Fruit fly (Drosophila melanogaster) S2 (cell line): Measurements from ENCODE around the gene CG46463.

Experiments
- CG8478 ChIP-seq: fragments of >200 bp; optimal IDR thresholded peaks from 2 replicates; lab custom pipeline; 2018
- CTCF ChIP-seq, 2 experiments: fragments of >200 bp; optimal IDR thresholded peaks; 2 replicates each; lab custom pipeline; 2018

The CG46463 gene

DNA sequence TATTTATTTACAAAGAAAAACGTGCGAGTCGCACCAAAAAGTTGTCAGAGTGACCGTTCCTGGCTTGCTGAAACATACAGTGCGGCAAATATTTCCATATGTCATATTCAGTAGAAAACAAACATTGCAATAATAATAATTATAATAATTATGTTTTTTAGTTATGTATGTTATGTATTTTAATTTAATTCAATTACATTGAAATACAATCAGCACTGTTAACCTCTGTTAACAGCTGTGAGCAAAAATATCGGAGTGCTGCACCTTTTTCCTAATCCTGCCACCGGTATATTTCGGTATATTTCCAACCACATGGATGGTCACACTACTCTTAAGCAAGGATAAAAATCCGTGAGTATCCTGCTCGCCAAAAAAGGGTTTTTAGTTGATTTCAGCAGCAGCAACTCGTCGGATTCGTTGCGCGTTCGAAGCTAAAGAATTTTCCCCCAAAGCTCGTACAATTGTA is 11.0 kb downstream of the CG46463 start, which contains the start of the genes CG32267 and CG42324:
Gene CG32267, minus strand, starts transcription at position 51 of the 466 bp plus-strand sequence.
Gene CG42324, plus strand, starts transcription at position 385 of the 466 bp plus-strand sequence.
- TF ChIP-seq CTCF (optimal IDR thresholded peaks at IDR 0.05; lab: Kevin White, UChicago) (peak in 1 of 2 experiments; percentile 9), CG8478 (no peak)

dm6 chr3L:3472786-3473185 is 11.7 kb downstream of the CG46463 start:
- no peak for TF ChIP-seq CTCF (optimal IDR thresholded peaks at IDR 0.05; lab: Kevin White, UChicago)
- no peak for TF ChIP-seq CG8478

DNA sequence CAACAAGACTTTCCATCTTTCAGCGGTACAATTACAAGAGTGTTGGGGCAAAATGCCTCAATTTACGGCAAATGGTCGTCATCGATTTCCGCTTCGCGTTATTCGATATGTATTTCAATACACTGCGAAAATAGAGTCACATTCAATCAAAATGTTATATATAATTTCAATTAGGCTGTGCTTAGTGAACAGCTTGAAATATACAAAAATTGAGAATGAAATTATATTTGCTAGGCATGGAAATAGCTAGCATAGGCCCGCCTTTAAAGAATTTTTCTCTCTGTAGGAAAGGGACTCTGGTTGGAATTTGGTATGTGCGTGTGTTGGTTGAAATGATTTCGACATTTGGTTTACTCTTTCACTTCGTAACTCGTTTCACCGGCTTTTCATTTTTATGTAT is 18.4 kb downstream of the CG46463 start:
- TF ChIP-seq CTCF (optimal IDR thresholded peaks at IDR 0.05; lab: Kevin White, UChicago) (no peak), CG8478 (no peak)

DNA sequence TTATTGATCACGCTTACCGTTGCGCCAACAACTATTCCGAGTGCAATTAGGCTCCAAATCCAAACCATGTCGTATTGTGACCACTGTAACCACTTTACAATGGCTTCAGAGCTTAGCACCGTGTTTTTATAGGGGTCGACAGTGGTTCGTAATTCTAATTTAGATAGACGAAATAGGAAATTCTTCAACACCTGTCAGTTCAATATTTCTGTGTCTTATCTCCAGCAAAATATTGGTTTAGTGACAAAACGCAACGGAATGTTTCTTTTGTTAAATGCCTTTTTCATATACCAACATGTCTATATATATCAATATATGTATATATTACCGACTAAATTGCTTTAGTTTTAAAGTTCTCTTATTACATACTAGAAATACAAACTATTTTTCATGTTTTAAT is 23.4 kb downstream of the CG46463 start, which contains the start of gene CG43074:
Gene CG43074, minus strand, starts transcription at position 101 of the 400 bp plus-strand sequence.
- TF ChIP-seq CTCF (optimal IDR thresholded peaks at IDR 0.05; lab: Kevin White, UChicago) = no peak
- no peak for TF ChIP-seq CG8478

DNA sequence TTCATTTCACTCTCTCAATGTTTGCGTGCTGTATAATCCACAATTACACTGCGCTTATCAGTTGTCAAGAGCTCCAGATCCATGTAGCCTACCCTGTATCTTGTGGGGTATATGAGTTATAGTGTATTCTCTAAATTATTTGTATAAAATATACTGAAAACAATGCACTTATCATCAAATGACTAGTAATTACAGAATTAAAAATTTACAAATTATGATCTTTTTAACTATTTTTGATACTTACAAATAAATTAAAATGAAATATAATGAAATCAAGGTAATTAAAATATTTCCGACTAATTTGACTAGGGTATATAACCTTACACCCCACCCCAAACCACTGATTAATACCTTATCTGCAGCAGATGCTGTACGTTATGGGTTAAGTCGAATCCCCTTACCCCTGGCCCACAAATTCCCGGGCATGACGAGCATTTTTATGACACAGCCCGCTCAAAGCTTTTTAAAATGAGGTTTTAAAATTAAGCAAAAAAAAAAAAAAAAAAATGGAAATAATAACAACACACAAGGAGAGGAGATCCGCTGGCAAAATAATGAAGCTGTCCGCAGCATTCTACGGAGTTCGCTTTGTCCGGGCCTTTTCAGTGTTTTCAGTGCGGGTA is 24.1 kb downstream of the CG46463 start:
- TF ChIP-seq CG8478 (no peak), CTCF (optimal IDR thresholded peaks at IDR 0.05; lab: Kevin White, UChicago) (no peak)

dm6 chr3L:3492116-3492747 is 31.1 kb downstream of the CG46463 start:
- TF ChIP-seq CTCF (optimal IDR thresholded peaks at IDR 0.05; lab: Kevin White, UChicago) = peak in 1 of 2 experiments; percentile 10
- no peak for TF ChIP-seq CG8478

dm6 chr3L:3496593-3496992 is 35.5 kb downstream of the CG46463 start:
- no peak for TF ChIP-seq CTCF (optimal IDR thresholded peaks at IDR 0.05; lab: Kevin White, UChicago)
- TF ChIP-seq CG8478 = no peak

dm6 chr3L:3503248-3503647 is 42.1 kb downstream of the CG46463 start:
- no peak for TF ChIP-seq CG8478
- TF ChIP-seq CTCF (optimal IDR thresholded peaks at IDR 0.05; lab: Kevin White, UChicago) = no peak

- TF ChIP-seq CG8478 (no peak), CTCF (optimal IDR thresholded peaks at IDR 0.05; lab: Kevin White, UChicago) (no peak)
Observed at dm6 chr3L:3512567-3512966, 51.5 kb downstream of the CG46463 start, which contains the start of gene ImpE2. TSS of gene ImpE2 (minus strand) at chr3L:3512681.

DNA sequence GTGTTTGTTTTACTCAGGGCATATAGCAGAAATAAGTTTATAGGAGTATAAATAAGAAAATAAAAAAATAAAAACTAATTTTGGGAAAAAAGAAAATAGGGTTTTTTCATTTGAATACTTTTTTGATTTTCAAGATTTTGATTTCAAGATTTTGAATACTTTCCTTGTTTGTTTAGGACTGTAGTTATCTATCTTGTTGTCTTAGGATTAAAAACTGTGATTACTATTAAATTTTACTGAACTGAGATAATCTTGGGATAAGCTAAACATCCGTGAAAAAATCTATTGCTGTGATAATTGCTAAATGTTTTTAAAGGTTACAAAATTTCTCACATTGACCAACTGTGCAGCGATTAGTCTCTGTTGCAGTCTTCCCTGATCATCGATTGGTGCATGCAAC is 51.9 kb downstream of the CG46463 start:
- no peak for TF ChIP-seq CTCF (optimal IDR thresholded peaks at IDR 0.05; lab: Kevin White, UChicago)
- TF ChIP-seq CG8478 = no peak

DNA sequence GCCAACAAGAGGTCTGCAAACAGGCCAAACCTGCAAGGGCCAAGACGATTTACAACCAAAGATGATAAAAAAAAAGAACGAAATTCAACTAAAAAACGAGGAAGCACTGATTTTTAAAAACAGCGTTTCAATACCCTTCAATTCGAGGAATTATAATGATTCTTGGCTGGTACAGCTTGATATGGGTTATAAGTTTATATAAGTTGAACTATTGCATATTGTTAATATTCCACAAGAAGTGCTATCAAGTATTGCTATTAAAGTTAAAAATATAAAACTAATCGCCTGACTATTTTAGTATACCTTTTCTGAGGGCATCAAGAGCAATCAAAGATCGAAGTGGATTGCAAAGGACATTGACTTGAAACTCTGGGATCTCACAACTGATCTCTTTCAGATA is 52.9 kb downstream of the CG46463 start:
- TF ChIP-seq CTCF (optimal IDR thresholded peaks at IDR 0.05; lab: Kevin White, UChicago) = no peak
- TF ChIP-seq CG8478 = no peak

dm6 chr3L:3515280-3516020 is 54.3 kb downstream of the CG46463 start, which contains the start of gene Eip63E:
TSS of gene Eip63E (plus strand) at chr3L:3515751.
- no peak for TF ChIP-seq CG8478
- TF ChIP-seq CTCF (optimal IDR thresholded peaks at IDR 0.05; lab: Kevin White, UChicago) = peak in 1 of 2 experiments; percentile 10
